Worm (Caenorhabditis elegans): Measurements from ENCODE around the gene nhr-178.
A peak's percentile ranks its signal among the peaks of the same experiment; 100 is the strongest.

nhr-178 gene

ce11 chrV:1594554-1595092 is 13.1 kb downstream of the nhr-178 start:
- TF ChIP-seq F13C5.2 (tag; optimal IDR thresholded peaks at IDR 0.05) (no peak), tra-4 (tag; optimal IDR thresholded peaks at IDR 0.05) (no peak), tbx-11 (GFP tag; IDR thresholded peaks at IDR 0.05) (no peak), ama-1 (optimal IDR thresholded peaks at IDR 0.05) (no peak), ets-7 (tag; optimal IDR thresholded peaks at IDR 0.05) (no peak), hmg-4 (GFP tag; optimal IDR thresholded peaks at IDR 0.05) (no peak), scrt-1 (GFP tag; IDR thresholded peaks at IDR 0.05) (no peak), ceh-13 (GFP tag; optimal IDR thresholded peaks at IDR 0.05) (no peak)

- TF ChIP-seq ets-7 (tag; optimal IDR thresholded peaks at IDR 0.05) (no peak), hmg-4 (GFP tag; optimal IDR thresholded peaks at IDR 0.05) (no peak), ama-1 (optimal IDR thresholded peaks at IDR 0.05) (no peak), sea-1 (GFP tag; conservative IDR thresholded peaks at IDR 0.05) (no peak), tra-4 (tag; optimal IDR thresholded peaks at IDR 0.05) (no peak), aly-1 (tag; optimal IDR thresholded peaks at IDR 0.05) (no peak), ceh-13 (GFP tag; optimal IDR thresholded peaks at IDR 0.05) (no peak), flt-1 (GFP tag; IDR thresholded peaks at IDR 0.05) (no peak), ceh-36 (tag; optimal IDR thresholded peaks at IDR 0.05) (no peak), pes-1 (GFP tag; IDR thresholded peaks at IDR 0.05) (no peak), hnd-1 (tag; optimal IDR thresholded peaks at IDR 0.05) (no peak), tbx-37 (GFP tag; conservative IDR thresholded peaks at IDR 0.05) (no peak), scrt-1 (GFP tag; IDR thresholded peaks at IDR 0.05) (no peak), F13C5.2 (tag; optimal IDR thresholded peaks at IDR 0.05) (no peak)
Measured at ce11 chrV:1593799-1594420, 13.8 kb downstream of the nhr-178 start, which contains the start of gene F16B4.4. TSS of gene F16B4.4 (plus strand) at chrV:1594019.

- TF ChIP-seq B0310.2 (tag; optimal IDR thresholded peaks at IDR 0.05) (no peak), pes-1 (GFP tag; IDR thresholded peaks at IDR 0.05) (no peak)
Measured at ce11 chrV:1588128-1588527, 19.6 kb downstream of the nhr-178 start, which contains the start of gene F16B4.5. TSS of gene F16B4.5 (plus strand) at chrV:1588428.

- TF ChIP-seq ama-1 (optimal IDR thresholded peaks at IDR 0.05), result no peak
- TF ChIP-seq hmbx-1 (tag; optimal IDR thresholded peaks at IDR 0.05), result no peak
- TF ChIP-seq hnd-1 (tag; optimal IDR thresholded peaks at IDR 0.05), result no peak
- no peak for TF ChIP-seq tbx-11 (GFP tag; IDR thresholded peaks at IDR 0.05)
Measured at ce11 chrV:1586906-1587305, 20.8 kb downstream of the nhr-178 start, which contains the start of gene F16B4.6. TSS of gene F16B4.6 (plus strand) at chrV:1587206.

ce11 chrV:1585411-1585810 is 22.3 kb downstream of the nhr-178 start, which contains the start of gene F16B4.7:
TSS of gene F16B4.7 (plus strand) at chrV:1585711.
- TF ChIP-seq B0310.2 (tag; optimal IDR thresholded peaks at IDR 0.05) (no peak), pes-1 (GFP tag; IDR thresholded peaks at IDR 0.05) (no peak), tra-4 (tag; optimal IDR thresholded peaks at IDR 0.05) (peak; percentile 31), hnd-1 (tag; optimal IDR thresholded peaks at IDR 0.05) (no peak), ceh-13 (GFP tag; optimal IDR thresholded peaks at IDR 0.05) (no peak), aly-1 (tag; optimal IDR thresholded peaks at IDR 0.05) (no peak), ama-1 (optimal IDR thresholded peaks at IDR 0.05) (no peak), tbx-11 (GFP tag; IDR thresholded peaks at IDR 0.05) (no peak), hmbx-1 (tag; optimal IDR thresholded peaks at IDR 0.05) (no peak), ceh-36 (tag; optimal IDR thresholded peaks at IDR 0.05) (peak; percentile 27), flt-1 (GFP tag; IDR thresholded peaks at IDR 0.05) (no peak), hmg-4 (GFP tag; optimal IDR thresholded peaks at IDR 0.05) (peak; percentile 25), scrt-1 (GFP tag; IDR thresholded peaks at IDR 0.05) (no peak), ets-7 (tag; optimal IDR thresholded peaks at IDR 0.05) (no peak), tbx-37 (GFP tag; conservative IDR thresholded peaks at IDR 0.05) (no peak), F13C5.2 (tag; optimal IDR thresholded peaks at IDR 0.05) (no peak), sea-1 (GFP tag; conservative IDR thresholded peaks at IDR 0.05) (no peak)

- TF ChIP-seq F13C5.2 (tag; optimal IDR thresholded peaks at IDR 0.05) (no peak), pes-1 (GFP tag; IDR thresholded peaks at IDR 0.05) (no peak), B0310.2 (tag; optimal IDR thresholded peaks at IDR 0.05) (no peak), hmbx-1 (tag; optimal IDR thresholded peaks at IDR 0.05) (no peak), ceh-36 (tag; optimal IDR thresholded peaks at IDR 0.05) (no peak), ets-7 (tag; optimal IDR thresholded peaks at IDR 0.05) (no peak), ceh-13 (GFP tag; optimal IDR thresholded peaks at IDR 0.05) (no peak)
Measured at ce11 chrV:1583242-1583641, 24.5 kb downstream of the nhr-178 start.

ce11 chrV:1579790-1580189 is 28.0 kb downstream of the nhr-178 start:
- TF ChIP-seq hnd-1 (tag; optimal IDR thresholded peaks at IDR 0.05), result no peak
- TF ChIP-seq scrt-1 (GFP tag; IDR thresholded peaks at IDR 0.05), result no peak
- no peak for TF ChIP-seq sea-1 (GFP tag; conservative IDR thresholded peaks at IDR 0.05)
- TF ChIP-seq ceh-36 (tag; optimal IDR thresholded peaks at IDR 0.05), result no peak
- TF ChIP-seq tbx-11 (GFP tag; IDR thresholded peaks at IDR 0.05), result no peak
- TF ChIP-seq ets-7 (tag; optimal IDR thresholded peaks at IDR 0.05), result no peak
- no peak for TF ChIP-seq flt-1 (GFP tag; IDR thresholded peaks at IDR 0.05)
- TF ChIP-seq hmg-4 (GFP tag; optimal IDR thresholded peaks at IDR 0.05), result no peak
- no peak for TF ChIP-seq pes-1 (GFP tag; IDR thresholded peaks at IDR 0.05)
- TF ChIP-seq ama-1 (optimal IDR thresholded peaks at IDR 0.05), result no peak
- no peak for TF ChIP-seq tbx-37 (GFP tag; conservative IDR thresholded peaks at IDR 0.05)
- no peak for TF ChIP-seq ceh-13 (GFP tag; optimal IDR thresholded peaks at IDR 0.05)
- TF ChIP-seq B0310.2 (tag; optimal IDR thresholded peaks at IDR 0.05), result no peak
- no peak for TF ChIP-seq F13C5.2 (tag; optimal IDR thresholded peaks at IDR 0.05)
- no peak for TF ChIP-seq tra-4 (tag; optimal IDR thresholded peaks at IDR 0.05)
- TF ChIP-seq hmbx-1 (tag; optimal IDR thresholded peaks at IDR 0.05), result no peak
- TF ChIP-seq aly-1 (tag; optimal IDR thresholded peaks at IDR 0.05), result no peak
